Fruit fly (Drosophila melanogaster) whole organism, embryonic: ENCODE data around the gene Ufl1.

ENCODE experiments used
- Atf-2 ChIP-seq: fragments of 200-800 bp; sonication (Bioruptor generic); optimal IDR thresholded peaks from 2 replicates; lab custom pipeline; 2016; ENCODE audit warnings: missing biosample characterization, missing genetic modification characterization
- Atf3 ChIP-seq: fragments of 200-800 bp; sonication (Bioruptor generic); optimal IDR thresholded peaks from 3 replicates; lab custom pipeline; 2016; ENCODE audit warnings: missing biosample characterization, missing genetic modification characterization
- Bgb ChIP-seq: fragments of 200-800 bp; sonication (Bioruptor generic); IDR thresholded peaks from 2 replicates; pipeline ENCODE4 v1.3.6; 2022; ENCODE audit warnings: missing biosample characterization, missing genetic modification characterization; ENCODE audit not compliant: partially characterized antibody
- CG10267 ChIP-seq: fragments of 200-800 bp; sonication (Bioruptor generic); optimal IDR thresholded peaks from 2 replicates; lab custom pipeline; 2018; ENCODE audit warnings: missing biosample characterization, mild to moderate bottlenecking, missing genetic modification characterization, moderate library complexity
- CG11247 ChIP-seq: fragments of 200-800 bp; sonication (Bioruptor generic); IDR thresholded peaks from 2 replicates; pipeline ENCODE4 v1.3.6; 2022; ENCODE audit warnings: missing biosample characterization, missing genetic modification characterization
- CG12071 ChIP-seq: fragments of 200-800 bp; sonication (Bioruptor generic); optimal IDR thresholded peaks from 3 replicates; lab custom pipeline; 2018; ENCODE audit warnings: missing biosample characterization, mild to moderate bottlenecking, missing genetic modification characterization
- CG14860 ChIP-seq: fragments of 200-800 bp; sonication (Bioruptor generic); IDR thresholded peaks from 3 replicates; pipeline ENCODE4 v1.3.6; 2022; ENCODE audit warnings: missing biosample characterization, missing genetic modification characterization; ENCODE audit not compliant: partially characterized antibody
- CG15601 ChIP-seq: fragments of 200-800 bp; sonication (Bioruptor generic); optimal IDR thresholded peaks from 3 replicates; lab custom pipeline; 2019; ENCODE audit warnings: missing biosample characterization, mild to moderate bottlenecking, missing genetic modification characterization, moderate library complexity
- CG16813 ChIP-seq: fragments of 200-800 bp; sonication (Bioruptor generic); IDR thresholded peaks from 3 replicates; pipeline ENCODE4 v1.3.6; 2022; ENCODE audit warnings: missing biosample characterization, missing genetic modification characterization; ENCODE audit not compliant: partially characterized antibody
- CG18011 ChIP-seq: fragments of 200-800 bp; sonication (Bioruptor generic); optimal IDR thresholded peaks from 2 replicates; lab custom pipeline; 2017; ENCODE audit warnings: missing biosample characterization, missing genetic modification characterization, mild to moderate bottlenecking, moderate library complexity, missing genotype
- CG18599 ChIP-seq: fragments of 200-800 bp; sonication (Bioruptor generic); optimal IDR thresholded peaks from 3 replicates; lab custom pipeline; 2017; ENCODE audit warnings: missing biosample characterization, missing genetic modification characterization, mild to moderate bottlenecking, moderate library complexity, missing genetic modification reagents
- CG3065 ChIP-seq: fragments of 200-800 bp; sonication (Bioruptor generic); optimal IDR thresholded peaks from 2 replicates; lab custom pipeline; 2016; ENCODE audit warnings: missing biosample characterization, missing genetic modification characterization
- CG4707 ChIP-seq: fragments of 200-800 bp; sonication (Bioruptor generic); optimal IDR thresholded peaks from 2 replicates; lab custom pipeline; 2018; ENCODE audit warnings: missing biosample characterization, mild to moderate bottlenecking, missing genetic modification characterization, moderate library complexity
- CG6254 ChIP-seq: fragments of 200-800 bp; sonication (Bioruptor generic); optimal IDR thresholded peaks from 3 replicates; lab custom pipeline; 2017; ENCODE audit warnings: mild to moderate bottlenecking, missing biosample characterization, missing genetic modification reagents, missing genetic modification characterization
- CG6272 ChIP-seq: fragments of 200-800 bp; sonication (Bioruptor generic); IDR thresholded peaks from 2 replicates; pipeline ENCODE4 v1.3.6; 2022; ENCODE audit warnings: missing biosample characterization, missing genetic modification characterization
- CG7372 ChIP-seq: fragments of 200-800 bp; sonication (Bioruptor generic); IDR thresholded peaks from 2 replicates; pipeline ENCODE4 v1.3.6; 2022; ENCODE audit warnings: missing biosample characterization, missing genetic modification characterization
- CG8359 ChIP-seq: fragments of 200-800 bp; sonication (Bioruptor generic); optimal IDR thresholded peaks from 2 replicates; lab custom pipeline; 2017; ENCODE audit warnings: missing biosample characterization, mild to moderate bottlenecking, missing genetic modification characterization, borderline replicate concordance
- CG8944 ChIP-seq: fragments of 200-800 bp; sonication (Bioruptor generic); optimal IDR thresholded peaks from 3 replicates; lab custom pipeline; 2016; ENCODE audit warnings: missing biosample characterization, missing genetic modification characterization
- Dfd ChIP-seq, 2 experiments: fragments of >200 bp; optimal IDR thresholded peaks; 2 replicates each; lab custom pipeline; 2017; ENCODE audit warnings: missing biosample characterization in 2 of 2, missing genetic modification characterization in 2 of 2
- Dip2 ChIP-seq: fragments of 200-800 bp; sonication (Bioruptor generic); IDR thresholded peaks from 2 replicates; pipeline ENCODE4 v1.3.6; 2022; ENCODE audit warnings: missing biosample characterization, missing genetic modification characterization
- Dp ChIP-seq: fragments of 200-800 bp; sonication (Bioruptor generic); optimal IDR thresholded peaks from 2 replicates; lab custom pipeline; 2018; ENCODE audit warnings: missing biosample characterization, mild to moderate bottlenecking, missing genetic modification characterization, moderate library complexity
- E2f1 ChIP-seq: fragments of 200-800 bp; sonication (Bioruptor generic); IDR thresholded peaks from 2 replicates; pipeline ENCODE4 v1.3.6; 2022; ENCODE audit warnings: missing biosample characterization, missing genetic modification characterization
- Elba2 ChIP-seq: fragments of 200-800 bp; sonication (Bioruptor generic); optimal IDR thresholded peaks from 3 replicates; lab custom pipeline; 2016; ENCODE audit warnings: missing biosample characterization, missing genetic modification characterization
- Hand ChIP-seq: fragments of 200-800 bp; sonication (Bioruptor generic); optimal IDR thresholded peaks from 2 replicates; lab custom pipeline; 2017; ENCODE audit warnings: mild to moderate bottlenecking, missing biosample characterization, missing genetic modification reagents, missing genetic modification characterization
- HmgD ChIP-seq: fragments of 200-800 bp; sonication (Bioruptor generic); optimal IDR thresholded peaks from 3 replicates; lab custom pipeline; 2016; ENCODE audit warnings: missing biosample characterization, missing genetic modification characterization
- HmgZ ChIP-seq: fragments of 200-800 bp; sonication (Bioruptor generic); optimal IDR thresholded peaks from 2 replicates; lab custom pipeline; 2018; ENCODE audit warnings: missing biosample characterization, mild to moderate bottlenecking, missing genetic modification characterization
- Neu2 ChIP-seq: fragments of 200-800 bp; sonication (Bioruptor generic); optimal IDR thresholded peaks from 3 replicates; lab custom pipeline; 2016; ENCODE audit warnings: missing biosample characterization, missing genetic modification characterization, borderline replicate concordance
- Pdp1 ChIP-seq, 2 experiments: fragments of 200-800 bp; sonication (Bioruptor generic); optimal IDR thresholded peaks; 3 replicates each; lab custom pipeline; 2016; ENCODE audit warnings: missing biosample characterization in 2 of 2, missing genetic modification characterization in 2 of 2, mild to moderate bottlenecking in 1 of 2, moderate library complexity in 1 of 2
- Stat92E ChIP-seq, 3 experiments: fragments of >200 bp in 2 of 3; fragments of 200-800 bp in 1 of 3; sonication (Bioruptor generic) in 1 of 3; optimal IDR thresholded peaks; 2 replicates each; lab custom pipeline; 2017 to 2019; ENCODE audit warnings: missing biosample characterization in 3 of 3, missing genetic modification characterization in 3 of 3, mild to moderate bottlenecking in 1 of 3, moderate library complexity in 1 of 3
- YL-1 ChIP-seq: fragments of 200-800 bp; sonication (Bioruptor generic); optimal IDR thresholded peaks from 3 replicates; lab custom pipeline; 2017; ENCODE audit warnings: missing biosample characterization, mild to moderate bottlenecking, missing genetic modification characterization
- amos ChIP-seq: fragments of 200-800 bp; sonication (Bioruptor generic); IDR thresholded peaks from 2 replicates; pipeline ENCODE4 v1.3.6; 2022; ENCODE audit warnings: missing biosample characterization, missing genetic modification characterization; ENCODE audit not compliant: partially characterized antibody
- ato ChIP-seq: fragments of 200-800 bp; sonication (Bioruptor generic); IDR thresholded peaks from 2 replicates; pipeline ENCODE4 v1.3.6; 2022; ENCODE audit warnings: missing biosample characterization, missing genetic modification characterization; ENCODE audit not compliant: partially characterized antibody
- cas ChIP-seq: fragments of 200-800 bp; sonication (Bioruptor generic); IDR thresholded peaks from 2 replicates; pipeline ENCODE4 v1.3.6; 2022; ENCODE audit warnings: missing biosample characterization, missing genetic modification characterization
- cwo ChIP-seq: fragments of 200-800 bp; sonication (Bioruptor generic); optimal IDR thresholded peaks from 3 replicates; lab custom pipeline; 2017; ENCODE audit warnings: missing biosample characterization, missing genetic modification characterization, mild to moderate bottlenecking, moderate library complexity, missing genetic modification reagents
- dmrt11E ChIP-seq: fragments of 200-800 bp; sonication (Bioruptor generic); optimal IDR thresholded peaks from 3 replicates; lab custom pipeline; 2018; ENCODE audit warnings: missing biosample characterization, mild to moderate bottlenecking, missing genetic modification characterization, moderate library complexity
- fu2 ChIP-seq: fragments of 200-800 bp; sonication (Bioruptor generic); optimal IDR thresholded peaks from 2 replicates; lab custom pipeline; 2016; ENCODE audit warnings: missing biosample characterization, missing genetic modification characterization
- h ChIP-seq: fragments of >200 bp; optimal IDR thresholded peaks from 2 replicates; lab custom pipeline; 2017
- ind ChIP-seq: fragments of 200-800 bp; sonication (Bioruptor generic); optimal IDR thresholded peaks from 3 replicates; lab custom pipeline; 2016; ENCODE audit warnings: missing biosample characterization, missing genetic modification characterization
- jigr1 ChIP-seq: fragments of 200-800 bp; sonication (Bioruptor generic); IDR thresholded peaks from 3 replicates; pipeline ENCODE4 v1.3.6; 2022; ENCODE audit warnings: missing biosample characterization, missing genetic modification characterization
- klu ChIP-seq: fragments of 200-800 bp; sonication (Bioruptor generic); IDR thresholded peaks from 2 replicates; pipeline ENCODE4 v1.3.6; 2022; ENCODE audit warnings: missing biosample characterization, missing genetic modification characterization
- lola ChIP-seq, 3 experiments: fragments of >200 bp in 2 of 3; fragments of 200-800 bp in 1 of 3; sonication (Bioruptor generic) in 1 of 3; optimal IDR thresholded peaks; 2 replicates each; lab custom pipeline; 2017 to 2019; ENCODE audit warnings: missing biosample characterization in 3 of 3, missing genetic modification characterization in 3 of 3, mild to moderate bottlenecking in 1 of 3, moderate library complexity in 1 of 3
- luna ChIP-seq: fragments of 200-800 bp; sonication (Bioruptor generic); optimal IDR thresholded peaks from 2 replicates; lab custom pipeline; 2016; ENCODE audit warnings: missing biosample characterization, missing genetic modification characterization
- mld ChIP-seq: fragments of 200-800 bp; sonication (Bioruptor generic); IDR thresholded peaks from 3 replicates; pipeline ENCODE4 v1.3.6; 2022; ENCODE audit warnings: missing biosample characterization, missing genetic modification characterization; ENCODE audit not compliant: partially characterized antibody
- pita ChIP-seq: fragments of 200-800 bp; sonication (Bioruptor generic); optimal IDR thresholded peaks from 2 replicates; lab custom pipeline; 2017; ENCODE audit warnings: missing biosample characterization, mild to moderate bottlenecking, missing genetic modification characterization
- slp2 ChIP-seq: fragments of 200-800 bp; sonication (Bioruptor generic); optimal IDR thresholded peaks from 2 replicates; lab custom pipeline; 2016; ENCODE audit warnings: missing biosample characterization, missing genetic modification characterization
- stc ChIP-seq: fragments of 200-800 bp; sonication (Bioruptor generic); IDR thresholded peaks from 2 replicates; pipeline ENCODE4 v1.3.6; 2022; ENCODE audit warnings: missing biosample characterization, missing genetic modification characterization
- tna ChIP-seq: fragments of 200-800 bp; sonication (Bioruptor generic); IDR thresholded peaks from 2 replicates; pipeline ENCODE4 v1.3.6; 2022; ENCODE audit warnings: missing biosample characterization, missing genetic modification characterization; ENCODE audit not compliant: partially characterized antibody
- wor ChIP-seq: fragments of 200-800 bp; sonication (Bioruptor generic); IDR thresholded peaks from 2 replicates; pipeline ENCODE4 v1.3.6; 2022; ENCODE audit warnings: missing biosample characterization, missing genetic modification characterization
- yki ChIP-seq: fragments of >200 bp; optimal IDR thresholded peaks from 3 replicates; lab custom pipeline; 2018

Ufl1 gene

dm6 chr3R:7067092-7067491, 7.2 kb downstream of the Ufl1 start, which contains the start of the genes CG1105 and CG1965 (continued):
- peak; percentile 90 for TF ChIP-seq CG18599 (GFP tag; lab: Kevin White, UChicago)
- peak; percentile 87 for TF ChIP-seq Elba2 (GFP tag; lab: Kevin White, UChicago)
- peak; percentile 23 for TF ChIP-seq Hand (GFP tag; lab: Kevin White, UChicago)
- peak; percentile 81 for TF ChIP-seq luna (GFP tag; lab: Kevin White, UChicago)
- peak; percentile 91 for TF ChIP-seq cas (GFP tag; lab: Robert Waterston, UW)
- peak; percentile 86 for TF ChIP-seq YL-1
- TF ChIP-seq CG14860 (GFP tag; lab: Robert Waterston, UW) = peak; percentile 99
- peak; percentile 96 for TF ChIP-seq HmgZ
- peak; percentile 76 for TF ChIP-seq Neu2 (GFP tag; lab: Kevin White, UChicago)
- TF ChIP-seq Dp (GFP tag; lab: Kevin White, UChicago) = peak; percentile 57
- TF ChIP-seq Atf-2 = peak; percentile 89
- peak; percentile 88 for TF ChIP-seq Atf3 (GFP tag; lab: Kevin White, UChicago)
- peak; percentile 86 for TF ChIP-seq ato (GFP tag; lab: Robert Waterston, UW)
- TF ChIP-seq Bgb = peak; percentile 97
- no peak for TF ChIP-seq CG12071 (GFP tag; lab: Kevin White, UChicago)
- peak; percentile 94 for TF ChIP-seq CG8944 (GFP tag; lab: Kevin White, UChicago)
- TF ChIP-seq cwo (GFP tag; lab: Kevin White, UChicago) = peak; percentile 84
- TF ChIP-seq fu2 = peak; percentile 94
- peak; percentile 75 for TF ChIP-seq CG6254
- TF ChIP-seq Pdp1 (GFP tag; optimal IDR thresholded peaks at IDR 0.05; lab: Kevin White, UChicago) = peak; percentile 91 to 95
- TF ChIP-seq klu (GFP tag; lab: Robert Waterston, UW) = peak; percentile 94
- TF ChIP-seq amos = peak; percentile 97
- no peak for TF ChIP-seq pita
- peak; percentile 94 for TF ChIP-seq CG7372 (GFP tag; lab: Robert Waterston, UW)
- TF ChIP-seq ind (GFP tag; lab: Kevin White, UChicago) = peak; percentile 97
- peak; percentile 96 for TF ChIP-seq CG6272 (GFP tag; lab: Robert Waterston, UW)
- peak; percentile 93 for TF ChIP-seq CG11247
- peak in 1 of 2 experiments; percentile 90 for TF ChIP-seq Dfd (GFP tag; optimal IDR thresholded peaks at IDR 0.05; lab: Kevin White, UChicago)
- peak; percentile 86 for TF ChIP-seq wor
- TF ChIP-seq h (lab: Kevin White, UChicago) = no peak
- peak; percentile 83 for TF ChIP-seq stc (GFP tag; lab: Robert Waterston, UW)
- TF ChIP-seq CG15601 (tag; lab: Kevin White, UChicago) = peak; percentile 89
- TF ChIP-seq tna (GFP tag; lab: Robert Waterston, UW) = peak; percentile 87
- peak; percentile 47 for TF ChIP-seq CG4707 (GFP tag; lab: Kevin White, UChicago)
- TF ChIP-seq CG18011 (GFP tag; lab: Kevin White, UChicago) = peak; percentile 84
- peak; percentile 90 for TF ChIP-seq CG10267 (tag; lab: Kevin White, UChicago)
- peak; percentile 93 for TF ChIP-seq dmrt11E (tag; lab: Kevin White, UChicago)
- no peak for TF ChIP-seq yki (lab: Kevin White, UChicago)
- TF ChIP-seq CG3065 = peak; percentile 84
- TF ChIP-seq jigr1 (GFP tag; lab: Robert Waterston, UW) = peak; percentile 82; the same call in 2 of the 3 replicates
- peak in 1 of 3 experiments; percentile 93 for TF ChIP-seq lola (GFP tag; optimal IDR thresholded peaks at IDR 0.05; lab: Kevin White, UChicago)
- TF ChIP-seq CG8359 (GFP tag; lab: Kevin White, UChicago) = peak; percentile 71
- TF ChIP-seq HmgD (GFP tag; lab: Kevin White, UChicago) = peak; percentile 78
- peak in 1 of 3 experiments; percentile 83 for TF ChIP-seq Stat92E (GFP tag; optimal IDR thresholded peaks at IDR 0.05; lab: Kevin White, UChicago)
- TF ChIP-seq slp2 (GFP tag; lab: Kevin White, UChicago) = peak; percentile 91
- peak; percentile 90 for TF ChIP-seq E2f1 (GFP tag; lab: Robert Waterston, UW)
- peak; percentile 99 for TF ChIP-seq CG16813 (GFP tag; lab: Robert Waterston, UW)
- TF ChIP-seq mld (GFP tag; lab: Robert Waterston, UW) = peak; percentile 88
- TF ChIP-seq Dip2 (GFP tag; lab: Robert Waterston, UW) = peak; percentile 37; the same call in 1 of the 2 replicates
